Fruit fly (Drosophila melanogaster): ENCODE results near the gene comm.

dm6 chr3L:15746250-15746649 lies 18.0 kb upstream of the comm start:
- TF ChIP-seq CG8478 (optimal IDR thresholded peaks at IDR 0.05) (no peak), pan (optimal IDR thresholded peaks at IDR 0.05) (no peak), EcR (GFP tag; optimal IDR thresholded peaks at IDR 0.05) (no peak), Dll (optimal IDR thresholded peaks at IDR 0.05) (no peak), psq (optimal IDR thresholded peaks at IDR 0.05) (no peak), usp (GFP tag; optimal IDR thresholded peaks at IDR 0.05) (no peak)
